Fruit fly (Drosophila melanogaster) whole organism: ENCODE results near the gene CG31898.
A peak's percentile ranks its signal among the peaks of the same experiment; 100 is the strongest.

ENCODE experiments used
- CG8478 ChIP-seq: fragments of >200 bp; optimal IDR thresholded peaks from 2 replicates; lab custom pipeline; 2018; ENCODE audit warnings: inconsistent platforms
- Dll ChIP-seq: fragments of >200 bp; optimal IDR thresholded peaks from 2 replicates; lab custom pipeline; 2017
- EcR ChIP-seq, 2 experiments: fragments of >200 bp; optimal IDR thresholded peaks; 2 replicates each; lab custom pipeline; 2017; ENCODE audit warnings: missing biosample characterization in 2 of 2, missing genetic modification characterization in 2 of 2, missing genetic modification reagents in 2 of 2
- pan ChIP-seq: fragments of >200 bp; optimal IDR thresholded peaks from 2 replicates; lab custom pipeline; 2017
- psq ChIP-seq: fragments of >200 bp; optimal IDR thresholded peaks from 2 replicates; lab custom pipeline; 2017
- usp ChIP-seq: fragments of >200 bp; optimal IDR thresholded peaks from 2 replicates; lab custom pipeline; 2017; ENCODE audit warnings: missing biosample characterization, missing genetic modification characterization, mixed read lengths

Gene CG31898

dm6 chr2L:8414887-8415883 lies 15.0 kb downstream of the CG31898 start, which contains the start of the genes CG13398 and Akap200:
CG13398 (minus strand) TSS chr2L:8415256.
Akap200 (plus strand) TSS chr2L:8415690.
- TF ChIP-seq psq (lab: Kevin White, UChicago) (no peak), pan (no peak), Dll (lab: Kevin White, UChicago) (no peak), CG8478 (no peak), EcR (GFP tag; optimal IDR thresholded peaks at IDR 0.05; lab: Kevin White, UChicago) (no peak), usp (no peak)

DNA sequence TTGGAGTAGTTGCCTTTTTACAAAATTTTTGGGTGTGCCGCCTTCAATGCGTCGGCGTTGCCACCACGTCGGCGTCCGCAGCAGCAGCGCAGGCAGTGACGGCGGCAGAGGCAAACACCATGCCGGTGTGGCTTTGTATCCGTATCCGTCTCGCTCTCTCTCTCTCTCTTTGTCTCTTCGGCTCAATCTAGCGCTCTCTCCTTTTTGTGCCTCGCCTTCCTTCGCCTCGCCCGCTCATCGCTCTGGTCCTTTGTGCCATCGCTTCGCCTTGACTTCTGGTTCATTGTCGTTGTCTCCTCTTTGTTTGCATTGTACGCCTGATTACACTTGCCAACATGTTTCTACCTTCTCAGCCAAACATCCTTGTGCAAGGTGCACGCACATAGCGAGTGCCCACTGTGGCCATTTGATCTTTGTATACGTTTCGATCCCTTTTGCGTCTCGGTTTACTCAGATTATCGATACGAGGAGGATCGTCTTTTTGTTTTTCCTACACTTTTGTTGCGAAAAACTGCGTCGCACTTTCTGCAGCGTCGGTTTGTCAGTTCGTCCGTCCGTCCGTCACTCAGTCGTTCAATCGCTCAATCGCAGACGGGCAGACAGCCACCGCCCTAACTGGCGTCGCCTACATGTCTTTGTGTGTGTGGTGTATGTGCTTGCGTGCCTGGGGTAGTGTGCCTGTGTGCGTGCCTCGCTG lies 16.3 kb downstream of the CG31898 start:
- TF ChIP-seq EcR (GFP tag; optimal IDR thresholded peaks at IDR 0.05; lab: Kevin White, UChicago) (no peak), Dll (lab: Kevin White, UChicago) (peak; percentile 53)

dm6 chr2L:8417562-8417961 lies 17.3 kb downstream of the CG31898 start:
- no peak for TF ChIP-seq usp
- no peak for TF ChIP-seq CG8478
- TF ChIP-seq pan = no peak
- TF ChIP-seq EcR (GFP tag; optimal IDR thresholded peaks at IDR 0.05; lab: Kevin White, UChicago) = no peak
- TF ChIP-seq psq (lab: Kevin White, UChicago) = no peak

DNA sequence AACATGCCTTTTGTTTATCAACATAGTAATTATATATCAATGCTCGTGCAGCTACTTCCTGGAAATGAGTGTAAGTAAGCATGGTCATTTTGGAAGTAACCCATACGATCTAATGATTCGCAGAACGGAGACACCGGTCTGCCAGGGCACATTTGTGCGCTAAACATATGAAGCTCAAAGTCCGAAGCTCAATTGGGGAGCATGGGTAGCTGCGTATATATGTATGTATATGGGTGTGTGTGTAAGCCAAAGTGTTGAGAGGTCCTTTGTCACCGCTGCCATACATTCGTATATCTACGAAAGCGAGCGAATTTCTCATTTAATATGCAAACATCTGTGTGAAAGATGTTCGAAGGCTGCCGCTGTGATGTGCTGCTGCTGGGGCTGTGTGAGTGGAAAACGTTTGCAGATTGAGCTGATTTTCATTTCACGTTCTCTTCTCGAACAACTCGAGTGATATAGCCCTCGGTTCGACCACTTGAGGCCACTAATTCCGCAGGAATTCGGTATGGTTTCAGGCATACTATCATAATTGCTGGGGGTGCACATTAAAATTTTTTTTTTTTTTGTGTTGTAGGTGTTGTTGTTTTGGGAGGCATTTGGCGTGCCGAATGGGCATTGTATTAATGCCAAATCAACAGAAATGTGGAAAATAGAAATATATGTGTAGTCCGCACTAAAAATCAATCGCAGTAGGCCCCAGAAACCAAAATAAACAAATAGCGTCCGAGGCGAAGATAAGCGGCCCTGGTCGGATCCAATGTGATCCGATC lies 18.1 kb downstream of the CG31898 start:
- TF ChIP-seq CG8478 (no peak), psq (lab: Kevin White, UChicago) (no peak), usp (no peak), EcR (GFP tag; optimal IDR thresholded peaks at IDR 0.05; lab: Kevin White, UChicago) (no peak), Dll (lab: Kevin White, UChicago) (no peak), pan (no peak)

DNA sequence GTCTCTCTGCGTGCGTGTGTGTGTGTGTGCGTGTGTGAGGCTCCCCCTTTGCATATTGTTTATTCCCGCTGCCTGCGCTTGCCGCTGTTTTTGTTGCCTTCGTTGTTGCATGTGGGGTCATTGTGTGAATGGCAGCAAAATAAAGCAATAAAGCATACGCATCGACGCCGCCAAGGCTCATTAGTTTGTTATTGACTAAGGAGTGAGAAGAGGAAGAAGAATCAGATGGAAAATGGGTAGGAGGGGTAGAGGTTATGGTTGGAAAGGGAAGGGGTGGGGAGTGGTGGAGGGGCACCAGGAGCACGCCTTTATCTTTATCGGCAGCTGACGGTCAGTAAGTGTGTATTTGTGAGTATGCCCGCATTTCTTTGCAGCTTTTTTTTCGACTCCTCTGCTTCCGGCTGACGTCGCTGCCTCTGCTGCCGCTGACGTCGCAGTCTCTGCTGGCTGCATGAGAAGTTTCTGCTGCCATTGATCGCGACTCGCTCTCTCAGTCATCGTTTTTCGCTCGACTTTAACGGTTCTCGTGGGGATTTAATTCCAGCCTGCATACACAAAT lies 19.2 kb downstream of the CG31898 start:
- TF ChIP-seq psq (lab: Kevin White, UChicago) = no peak
- TF ChIP-seq CG8478 = no peak
- no peak for TF ChIP-seq Dll (lab: Kevin White, UChicago)
- TF ChIP-seq EcR (GFP tag; optimal IDR thresholded peaks at IDR 0.05; lab: Kevin White, UChicago) = peak in 1 of 2 experiments; percentile 51
- TF ChIP-seq usp = no peak

DNA sequence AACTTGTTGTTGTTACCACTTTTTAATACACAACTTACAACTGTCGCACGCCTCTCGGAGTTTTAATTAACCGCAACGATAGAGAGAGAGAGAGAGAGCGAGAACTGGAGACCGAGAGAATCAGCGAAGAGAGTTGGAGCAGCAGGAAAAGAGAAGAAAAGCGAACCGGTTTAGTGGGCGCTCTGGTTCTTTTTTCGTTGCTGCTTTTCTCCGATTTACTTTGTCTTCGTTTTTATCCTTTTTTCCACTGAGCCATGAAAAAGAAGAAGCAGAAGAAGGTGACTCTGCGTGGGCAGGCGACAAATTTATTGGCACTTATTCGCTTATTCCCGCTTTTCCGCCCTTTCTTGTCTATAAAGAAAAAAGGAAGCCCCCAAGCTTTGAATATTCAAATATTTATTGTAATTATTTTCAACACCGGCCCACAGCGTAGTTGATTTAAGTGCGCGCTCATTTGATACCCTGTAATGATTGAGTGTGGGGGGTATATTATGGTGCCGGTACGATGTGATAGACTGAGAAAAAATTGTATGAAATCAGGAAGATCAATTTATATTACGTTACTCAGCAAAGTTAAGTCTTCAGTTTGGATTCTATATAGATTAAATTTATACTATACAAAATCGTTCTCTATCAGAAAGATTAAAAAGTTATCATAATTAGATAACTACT lies 20.2 kb downstream of the CG31898 start:
- TF ChIP-seq CG8478 = no peak
- peak; percentile 58 for TF ChIP-seq pan

DNA sequence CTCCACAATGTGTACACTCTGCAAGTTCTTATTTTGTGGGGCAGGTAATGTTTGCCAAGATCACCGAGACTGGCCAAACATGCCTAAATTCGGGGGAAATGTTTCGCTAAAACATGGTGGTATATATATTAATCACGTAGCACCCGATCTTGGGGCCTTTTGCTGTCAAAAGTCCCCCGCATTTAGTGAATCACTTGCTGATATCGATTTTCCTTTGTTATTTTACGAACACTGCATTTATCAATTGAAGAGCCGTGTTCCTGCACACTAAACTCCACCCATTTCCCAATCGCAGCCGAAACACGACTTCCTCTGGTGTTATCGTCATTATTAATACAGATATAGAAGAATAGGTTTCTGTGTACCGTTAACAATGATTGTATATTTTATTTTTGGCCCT lies 21.5 kb downstream of the CG31898 start:
- no peak for TF ChIP-seq pan
- TF ChIP-seq EcR (GFP tag; optimal IDR thresholded peaks at IDR 0.05; lab: Kevin White, UChicago) = no peak
- no peak for TF ChIP-seq psq (lab: Kevin White, UChicago)

DNA sequence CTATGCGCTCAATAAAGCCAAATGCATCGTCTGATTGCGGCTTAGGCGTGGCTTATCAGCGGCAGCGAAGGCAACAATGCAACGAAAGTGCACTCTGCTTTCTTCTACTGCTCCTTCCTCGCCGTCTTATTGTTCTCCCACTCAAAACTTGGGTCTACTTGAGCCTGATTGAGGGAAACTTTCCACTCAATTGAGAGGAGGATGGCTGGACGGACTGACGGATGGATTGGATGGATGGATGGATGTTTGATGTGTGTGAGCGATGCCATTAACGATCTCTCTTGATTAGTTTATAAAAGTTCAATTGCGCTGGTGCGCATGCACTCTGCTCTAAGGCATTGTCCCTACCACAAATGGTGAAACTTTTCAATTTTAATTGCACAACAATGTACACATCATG lies 22.8 kb downstream of the CG31898 start:
- TF ChIP-seq psq (lab: Kevin White, UChicago) = no peak
- TF ChIP-seq Dll (lab: Kevin White, UChicago) = no peak

dm6 chr2L:8423460-8424089 lies 23.4 kb downstream of the CG31898 start:
- TF ChIP-seq usp (no peak), psq (lab: Kevin White, UChicago) (no peak), EcR (GFP tag; optimal IDR thresholded peaks at IDR 0.05; lab: Kevin White, UChicago) (no peak), pan (no peak), CG8478 (no peak), Dll (lab: Kevin White, UChicago) (no peak)

dm6 chr2L:8424090-8424470 lies 23.9 kb downstream of the CG31898 start:
- peak in 1 of 2 experiments; percentile 1 for TF ChIP-seq EcR (GFP tag; optimal IDR thresholded peaks at IDR 0.05; lab: Kevin White, UChicago)
- no peak for TF ChIP-seq pan
- TF ChIP-seq CG8478 = no peak
- no peak for TF ChIP-seq psq (lab: Kevin White, UChicago)
- no peak for TF ChIP-seq usp
- TF ChIP-seq Dll (lab: Kevin White, UChicago) = no peak

DNA sequence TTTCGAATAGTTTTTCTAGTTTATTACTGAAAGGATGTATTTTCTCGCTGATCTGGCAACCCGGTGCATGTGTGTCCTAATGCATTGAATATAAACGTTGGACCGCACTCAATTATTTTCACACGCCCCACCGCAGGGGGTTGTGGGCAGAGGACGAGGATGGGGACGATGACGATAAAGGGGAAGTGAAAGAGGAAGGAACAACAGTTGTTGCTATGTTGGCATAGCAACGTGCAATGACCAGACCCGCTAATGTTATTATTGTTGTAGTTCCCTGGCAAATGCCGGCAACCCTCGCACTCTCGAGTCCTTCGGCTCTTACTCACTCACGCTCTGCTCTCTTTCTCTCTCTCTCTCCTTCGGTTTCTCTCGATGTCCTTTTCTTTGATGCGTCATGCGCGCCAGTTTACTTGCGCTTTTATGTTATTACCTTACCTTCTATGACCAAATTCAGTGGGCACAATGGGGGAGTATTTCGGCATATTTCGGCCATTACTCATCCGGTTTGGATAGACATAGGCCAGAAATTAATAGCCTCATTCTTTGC lies 24.5 kb downstream of the CG31898 start:
- TF ChIP-seq EcR (GFP tag; optimal IDR thresholded peaks at IDR 0.05; lab: Kevin White, UChicago) = no peak
- TF ChIP-seq CG8478 = no peak
- no peak for TF ChIP-seq psq (lab: Kevin White, UChicago)
- no peak for TF ChIP-seq pan
- TF ChIP-seq Dll (lab: Kevin White, UChicago) = no peak
- no peak for TF ChIP-seq usp
